Worm (Caenorhabditis elegans) whole organism, early embryonic: ENCODE measurements around the gene Y14H12B.2.

Experiments used
- B0310.2 ChIP-seq: sonication (generic microtip); optimal IDR thresholded peaks from 2 replicates; lab custom pipeline; 2016; ENCODE audit warnings: mild to moderate bottlenecking, missing genetic modification characterization, missing compliant biosample characterization
- F13C5.2 ChIP-seq: sonication (generic microtip); optimal IDR thresholded peaks from 2 replicates; lab custom pipeline; 2017; ENCODE audit warnings: mild to moderate bottlenecking, missing genetic modification characterization, inconsistent platforms, missing compliant biosample characterization
- aly-1 ChIP-seq: sonication (generic microtip); optimal IDR thresholded peaks from 2 replicates; lab custom pipeline; 2016; ENCODE audit warnings: missing genetic modification characterization, missing compliant biosample characterization
- ama-1 ChIP-seq: fragments of 150-350 bp; optimal IDR thresholded peaks from 2 replicates; lab custom pipeline; 2014
- ceh-13 ChIP-seq: fragments of 200-800 bp; sonication (Bioruptor generic); optimal IDR thresholded peaks from 2 replicates; lab custom pipeline; 2018; ENCODE audit warnings: mild to moderate bottlenecking, missing genetic modification characterization, missing compliant biosample characterization
- ceh-36 ChIP-seq: sonication (generic microtip); optimal IDR thresholded peaks from 2 replicates; lab custom pipeline; 2016; ENCODE audit warnings: missing genetic modification characterization, inconsistent platforms, missing compliant biosample characterization
- ets-7 ChIP-seq: sonication (generic microtip); optimal IDR thresholded peaks from 2 replicates; lab custom pipeline; 2016; ENCODE audit warnings: missing genotype, missing genetic modification characterization, missing compliant biosample characterization
- flt-1 ChIP-seq: fragments of 200-800 bp; sonication (Bioruptor generic); IDR thresholded peaks from 2 replicates; pipeline ENCODE4 v1.3.6; 2022; ENCODE audit warnings: missing genetic modification characterization, missing compliant biosample characterization
- hmbx-1 ChIP-seq: sonication (generic microtip); optimal IDR thresholded peaks from 2 replicates; lab custom pipeline; 2016; ENCODE audit warnings: mild to moderate bottlenecking, missing genetic modification characterization, missing compliant biosample characterization
- hmg-4 ChIP-seq: fragments of 200-800 bp; sonication (Bioruptor generic); optimal IDR thresholded peaks from 2 replicates; lab custom pipeline; 2018; ENCODE audit warnings: mild to moderate bottlenecking, missing genetic modification characterization, missing compliant biosample characterization
- hnd-1 ChIP-seq: sonication (generic microtip); optimal IDR thresholded peaks from 2 replicates; lab custom pipeline; 2016; ENCODE audit warnings: missing genetic modification characterization, missing compliant biosample characterization
- pes-1 ChIP-seq: fragments of 200-800 bp; sonication (Bioruptor generic); IDR thresholded peaks from 2 replicates; pipeline ENCODE4 v1.3.6; 2022; ENCODE audit warnings: missing genetic modification reagents, missing genetic modification characterization, missing compliant biosample characterization
- scrt-1 ChIP-seq: fragments of 200-800 bp; sonication (Bioruptor generic); IDR thresholded peaks from 2 replicates; pipeline ENCODE4 v1.3.6; 2022; ENCODE audit warnings: missing genetic modification characterization, missing compliant biosample characterization
- sea-1 ChIP-seq: fragments of 200-800 bp; sonication (Bioruptor generic); conservative IDR thresholded peaks from 2 replicates; pipeline ENCODE4 v1.3.6; 2022; ENCODE audit warnings: missing genetic modification characterization, missing compliant biosample characterization
- tbx-11 ChIP-seq: fragments of 200-800 bp; sonication (Bioruptor generic); IDR thresholded peaks from 2 replicates; pipeline ENCODE4 v1.3.6; 2022; ENCODE audit warnings: missing genetic modification characterization, missing compliant biosample characterization
- tbx-37 ChIP-seq: fragments of 200-800 bp; sonication (Bioruptor generic); conservative IDR thresholded peaks from 2 replicates; pipeline ENCODE4 v1.3.6; 2022; ENCODE audit warnings: missing genetic modification reagents, missing genetic modification characterization, missing compliant biosample characterization
- tra-4 ChIP-seq: sonication (generic microtip); optimal IDR thresholded peaks from 2 replicates; lab custom pipeline; 2017; ENCODE audit warnings: missing genetic modification characterization, missing compliant biosample characterization

Y14H12B.2 gene

DNA sequence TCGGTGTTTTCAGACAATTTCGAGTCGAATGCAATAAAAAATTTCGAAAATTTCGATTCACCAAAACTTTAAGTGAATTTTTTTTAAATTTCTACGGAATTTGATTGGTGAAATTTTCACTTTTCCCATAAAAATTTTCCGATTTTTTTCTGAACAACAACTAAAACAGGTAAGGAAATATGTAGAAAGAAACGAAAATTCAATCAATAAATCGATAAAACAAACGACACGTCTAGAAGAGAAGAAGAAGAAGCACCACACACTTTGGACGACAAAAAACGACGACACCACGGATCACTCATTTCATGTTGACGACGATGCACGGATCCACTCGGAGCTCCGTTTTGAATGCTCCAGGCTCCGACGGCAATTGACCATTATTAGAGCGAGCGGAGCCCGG, 10.8 kb downstream of the Y14H12B.2 start:
- TF ChIP-seq ama-1 (no peak), scrt-1 (GFP tag; lab: Robert Waterston, UW) (no peak), ets-7 (tag; lab: Kevin White, UChicago) (no peak), ceh-13 (GFP tag; lab: Kevin White, UChicago) (no peak), pes-1 (GFP tag; lab: Robert Waterston, UW) (no peak), aly-1 (no peak), tbx-11 (GFP tag; lab: Robert Waterston, UW) (no peak), hmg-4 (no peak), flt-1 (GFP tag; lab: Robert Waterston, UW) (no peak)

DNA sequence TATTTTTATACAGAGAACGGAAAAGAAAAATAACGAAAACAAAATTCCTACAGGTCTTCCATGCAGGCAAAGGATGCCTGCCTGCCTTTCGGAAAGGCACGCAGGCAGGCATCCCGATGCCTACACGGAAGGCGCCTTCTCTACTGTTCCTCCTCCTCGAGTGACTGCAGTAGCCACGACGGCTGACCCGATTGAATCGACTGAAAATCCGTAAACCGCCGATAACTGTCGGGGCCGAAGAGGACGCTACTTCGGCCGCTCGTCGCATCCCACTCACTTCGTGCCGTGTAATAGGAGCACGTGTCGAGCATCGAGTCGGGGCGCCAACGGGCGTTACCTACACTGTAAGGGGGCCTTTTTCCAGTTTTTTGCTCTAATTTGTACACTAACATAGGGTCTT, 12.9 kb downstream of the Y14H12B.2 start:
- TF ChIP-seq scrt-1 (GFP tag; lab: Robert Waterston, UW), result no peak
- TF ChIP-seq pes-1 (GFP tag; lab: Robert Waterston, UW), result 0 out of 2 replicates have a peak, but pooled peaks have one; percentile 8

DNA sequence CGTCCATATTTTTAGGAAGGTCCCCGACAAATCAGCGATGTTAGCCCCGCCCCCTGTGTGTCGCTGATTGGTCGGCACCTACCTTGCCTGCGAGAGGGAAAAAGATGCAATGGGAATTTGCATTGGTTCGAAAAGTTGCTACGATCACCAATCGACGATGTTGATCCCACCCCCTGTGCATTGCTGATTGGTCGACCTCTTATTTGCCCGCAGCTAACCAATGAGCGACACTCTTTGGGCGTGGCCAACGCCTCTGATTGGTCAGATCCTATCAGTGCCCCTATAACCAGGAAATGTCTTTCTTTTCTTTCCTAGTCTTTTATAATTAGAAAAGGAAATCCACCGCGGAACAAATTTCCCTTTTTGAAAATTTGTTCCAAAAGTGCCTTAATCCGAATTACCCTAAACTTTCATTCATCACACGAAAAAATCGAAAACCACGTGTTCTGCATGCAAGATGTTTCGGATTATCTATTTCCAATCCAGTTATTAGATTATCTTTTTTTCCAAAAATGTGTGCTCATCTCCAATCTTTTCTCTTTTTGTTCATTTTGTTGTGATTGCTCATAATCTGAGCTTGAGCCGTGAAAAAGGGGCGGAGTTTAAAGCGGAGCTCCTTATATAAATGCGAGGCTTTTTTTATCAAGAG, 15.4 kb downstream of the Y14H12B.2 start:
- TF ChIP-seq tbx-37 (GFP tag; lab: Robert Waterston, UW) (no peak), pes-1 (GFP tag; lab: Robert Waterston, UW) (no peak), scrt-1 (GFP tag; lab: Robert Waterston, UW) (no peak), tbx-11 (GFP tag; lab: Robert Waterston, UW) (no peak), tra-4 (tag; lab: Kevin White, UChicago) (no peak), ama-1 (no peak)

DNA sequence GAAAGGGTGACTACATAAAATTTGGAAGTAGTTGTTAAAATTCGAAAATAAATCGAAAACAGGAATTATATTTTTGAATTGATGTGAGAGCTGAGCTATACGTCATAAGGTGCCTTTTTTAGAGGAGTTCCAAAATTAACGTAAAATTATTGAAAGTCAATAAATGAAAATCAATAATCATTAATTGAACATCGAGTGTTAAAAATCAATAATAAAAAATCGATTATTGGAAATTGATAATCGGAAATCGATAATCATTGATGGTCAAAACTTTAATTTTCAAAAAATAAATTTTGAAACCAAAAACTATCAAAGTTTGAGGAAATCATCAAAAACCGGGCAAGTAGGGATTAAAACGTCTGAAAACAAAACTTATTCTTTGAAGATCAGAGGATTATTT, 19.9 kb downstream of the Y14H12B.2 start:
- TF ChIP-seq B0310.2 (tag; lab: Kevin White, UChicago), result no peak
- no peak for TF ChIP-seq aly-1
- no peak for TF ChIP-seq ets-7 (tag; lab: Kevin White, UChicago)
- TF ChIP-seq scrt-1 (GFP tag; lab: Robert Waterston, UW), result no peak
- no peak for TF ChIP-seq hmbx-1 (tag; lab: Kevin White, UChicago)
- no peak for TF ChIP-seq tbx-11 (GFP tag; lab: Robert Waterston, UW)
- TF ChIP-seq ceh-36 (tag; lab: Kevin White, UChicago), result no peak
- TF ChIP-seq F13C5.2 (tag; lab: Kevin White, UChicago), result no peak
- no peak for TF ChIP-seq ama-1
- no peak for TF ChIP-seq flt-1 (GFP tag; lab: Robert Waterston, UW)

DNA sequence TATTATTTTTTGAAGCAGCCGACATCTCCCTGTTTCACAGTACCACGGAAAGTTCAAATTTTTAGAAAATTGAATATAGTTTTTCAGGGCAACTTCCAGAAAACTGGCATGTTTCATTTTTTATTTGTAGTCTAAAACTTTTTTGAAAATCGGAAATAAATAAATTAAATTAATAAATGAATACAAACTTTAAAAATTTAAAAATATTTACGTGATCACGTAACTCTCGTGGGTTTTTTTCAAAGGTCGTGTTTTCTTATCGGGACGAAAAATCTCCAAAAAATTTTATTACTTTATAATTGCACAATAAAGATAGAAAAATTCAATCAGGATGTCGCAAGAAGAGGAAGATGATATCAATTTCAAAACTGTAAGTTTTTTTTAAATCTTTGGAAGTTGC, 21.8 kb downstream of the Y14H12B.2 start, which contains the start of gene F53C3.1:
Gene F53C3.1, plus strand, starts transcription at position 301 of the 400 bp plus-strand sequence.
- TF ChIP-seq hmg-4 (no peak), ceh-13 (GFP tag; lab: Kevin White, UChicago) (no peak), sea-1 (GFP tag; lab: Robert Waterston, UW) (no peak), tbx-11 (GFP tag; lab: Robert Waterston, UW) (no peak), hmbx-1 (tag; lab: Kevin White, UChicago) (no peak)

DNA sequence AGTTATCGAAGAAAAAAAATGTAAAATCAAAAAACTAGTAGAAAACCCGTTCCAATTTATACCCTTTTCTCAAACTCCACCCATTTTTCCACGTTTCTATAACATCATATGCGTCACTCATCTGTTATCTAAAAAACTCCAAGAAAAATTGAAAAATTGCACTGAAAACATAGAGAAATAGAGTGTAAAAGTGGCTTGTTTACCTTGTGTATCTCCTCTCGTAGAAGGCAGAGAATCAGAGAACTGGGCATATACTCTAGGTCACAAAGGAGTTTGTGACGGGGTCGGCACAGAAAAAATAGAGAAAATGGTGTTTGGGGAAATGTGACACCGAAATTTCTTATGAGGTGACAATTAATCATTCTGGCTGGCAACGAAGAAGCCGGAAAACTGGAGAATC, 22.3 kb downstream of the Y14H12B.2 start:
- TF ChIP-seq pes-1 (GFP tag; lab: Robert Waterston, UW), result no peak
- TF ChIP-seq B0310.2 (tag; lab: Kevin White, UChicago), result no peak
- TF ChIP-seq hnd-1 (tag; lab: Kevin White, UChicago), result no peak
- no peak for TF ChIP-seq scrt-1 (GFP tag; lab: Robert Waterston, UW)
- no peak for TF ChIP-seq tbx-37 (GFP tag; lab: Robert Waterston, UW)
- no peak for TF ChIP-seq hmg-4
- no peak for TF ChIP-seq F13C5.2 (tag; lab: Kevin White, UChicago)
- TF ChIP-seq flt-1 (GFP tag; lab: Robert Waterston, UW), result no peak
- no peak for TF ChIP-seq ets-7 (tag; lab: Kevin White, UChicago)
- TF ChIP-seq ceh-36 (tag; lab: Kevin White, UChicago), result no peak
- no peak for TF ChIP-seq aly-1
- no peak for TF ChIP-seq ceh-13 (GFP tag; lab: Kevin White, UChicago)

DNA sequence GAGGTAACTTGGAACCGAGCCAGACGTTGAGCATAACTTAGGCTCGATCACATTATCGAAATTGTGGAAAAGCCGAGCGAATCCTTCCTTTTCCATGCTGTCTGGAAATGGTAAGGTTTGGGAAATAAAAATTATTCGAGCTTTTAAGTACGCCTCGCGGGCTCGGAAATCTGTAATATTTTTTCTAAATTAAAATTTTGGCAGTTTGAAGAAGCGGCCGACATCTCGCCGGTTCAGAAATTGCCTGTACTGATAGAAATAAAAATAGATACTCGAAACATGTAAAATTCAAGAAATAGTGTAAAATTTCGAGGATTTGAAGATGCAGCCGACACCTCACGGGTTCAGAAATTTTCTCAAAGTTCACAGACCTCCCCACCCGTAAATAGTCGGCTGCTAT, 22.8 kb downstream of the Y14H12B.2 start, which contains the start of gene bcmo-2:
Gene bcmo-2, minus strand, starts transcription at position 101 of the 400 bp plus-strand sequence.
- no peak for TF ChIP-seq hnd-1 (tag; lab: Kevin White, UChicago)
- no peak for TF ChIP-seq B0310.2 (tag; lab: Kevin White, UChicago)
- no peak for TF ChIP-seq pes-1 (GFP tag; lab: Robert Waterston, UW)
- TF ChIP-seq F13C5.2 (tag; lab: Kevin White, UChicago), result no peak
- TF ChIP-seq tra-4 (tag; lab: Kevin White, UChicago), result no peak
- no peak for TF ChIP-seq ama-1
- TF ChIP-seq hmbx-1 (tag; lab: Kevin White, UChicago), result no peak
- no peak for TF ChIP-seq ceh-36 (tag; lab: Kevin White, UChicago)
- no peak for TF ChIP-seq tbx-37 (GFP tag; lab: Robert Waterston, UW)
- no peak for TF ChIP-seq hmg-4
- TF ChIP-seq flt-1 (GFP tag; lab: Robert Waterston, UW), result no peak
- TF ChIP-seq tbx-11 (GFP tag; lab: Robert Waterston, UW), result no peak
- no peak for TF ChIP-seq ets-7 (tag; lab: Kevin White, UChicago)
- no peak for TF ChIP-seq sea-1 (GFP tag; lab: Robert Waterston, UW)
- TF ChIP-seq ceh-13 (GFP tag; lab: Kevin White, UChicago), result no peak

DNA sequence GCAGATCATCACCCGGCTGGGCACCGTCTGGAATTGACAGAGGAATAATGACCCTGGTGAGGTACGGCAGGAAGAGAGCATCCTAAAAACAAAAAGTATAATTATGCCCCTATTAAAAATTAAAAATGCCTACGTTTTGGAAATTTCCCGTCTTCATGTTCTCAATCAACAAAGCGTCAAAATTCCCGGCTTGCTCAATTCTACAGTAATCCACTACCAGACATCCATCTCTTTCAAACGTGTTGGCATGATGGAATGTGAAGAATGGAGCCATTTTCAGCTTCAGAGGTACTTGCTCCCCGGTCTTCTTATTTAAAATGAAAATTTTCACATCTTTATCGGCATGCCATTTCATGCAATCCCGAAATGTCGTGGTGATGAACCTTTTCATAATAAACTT, 24.2 kb downstream of the Y14H12B.2 start:
- no peak for TF ChIP-seq ets-7 (tag; lab: Kevin White, UChicago)
- no peak for TF ChIP-seq ama-1
- TF ChIP-seq hmbx-1 (tag; lab: Kevin White, UChicago), result no peak
- no peak for TF ChIP-seq tbx-37 (GFP tag; lab: Robert Waterston, UW)
- TF ChIP-seq F13C5.2 (tag; lab: Kevin White, UChicago), result no peak
- no peak for TF ChIP-seq hnd-1 (tag; lab: Kevin White, UChicago)
- TF ChIP-seq pes-1 (GFP tag; lab: Robert Waterston, UW), result no peak
- TF ChIP-seq tra-4 (tag; lab: Kevin White, UChicago), result no peak
- no peak for TF ChIP-seq aly-1
- no peak for TF ChIP-seq ceh-13 (GFP tag; lab: Kevin White, UChicago)
- TF ChIP-seq sea-1 (GFP tag; lab: Robert Waterston, UW), result no peak
